Fruit fly (Drosophila melanogaster) whole organism, embryonic: ENCODE data around the gene PGAP1.
A peak's percentile ranks its signal among the peaks of the same experiment; 100 is the strongest.

ENCODE experiments used
- ATbp ChIP-seq: fragments of 200-800 bp; sonication (Bioruptor generic); optimal IDR thresholded peaks from 2 replicates; lab custom pipeline; 2017; ENCODE audit warnings: missing biosample characterization, mild to moderate bottlenecking, missing genetic modification characterization, missing genetic modification reagents
- Antp ChIP-seq: fragments of 200-800 bp; sonication (Bioruptor generic); optimal IDR thresholded peaks from 3 replicates; lab custom pipeline; 2016; ENCODE audit warnings: missing biosample characterization, missing genetic modification characterization
- Awh ChIP-seq: fragments of 200-800 bp; sonication (Bioruptor generic); IDR thresholded peaks from 2 replicates; pipeline ENCODE4, ENCODE4 v1.3.6; 2022; ENCODE audit warnings: missing biosample characterization, missing genetic modification characterization
- C15 ChIP-seq: fragments of 200-800 bp; sonication (Bioruptor generic); IDR thresholded peaks from 3 replicates; pipeline ENCODE4 v1.3.6; 2022; ENCODE audit warnings: missing biosample characterization, missing genetic modification characterization
- CG10147 ChIP-seq: fragments of 200-800 bp; sonication (Bioruptor generic); optimal IDR thresholded peaks from 2 replicates; lab custom pipeline; 2019; ENCODE audit warnings: missing biosample characterization, mild to moderate bottlenecking, missing genetic modification characterization, moderate library complexity
- CG10366 ChIP-seq: fragments of 200-800 bp; sonication (Bioruptor generic); IDR thresholded peaks from 2 replicates; pipeline ENCODE4 v1.3.6; 2022; ENCODE audit warnings: missing biosample characterization, missing genetic modification characterization
- CG11560 ChIP-seq: fragments of 200-800 bp; sonication (Bioruptor generic); IDR thresholded peaks from 3 replicates; pipeline ENCODE4 v1.3.6; 2022; ENCODE audit warnings: missing biosample characterization, missing genetic modification characterization
- CG11723 ChIP-seq: fragments of 200-800 bp; sonication (Bioruptor generic); optimal IDR thresholded peaks from 2 replicates; lab custom pipeline; 2017; ENCODE audit warnings: missing biosample characterization, mild to moderate bottlenecking, missing genetic modification characterization
- CG13894 ChIP-seq: fragments of 200-800 bp; sonication (Bioruptor generic); optimal IDR thresholded peaks from 3 replicates; lab custom pipeline; 2018; ENCODE audit warnings: missing biosample characterization, mild to moderate bottlenecking, missing genetic modification characterization, moderate library complexity
- CG14014 ChIP-seq: fragments of 200-800 bp; sonication (Bioruptor generic); IDR thresholded peaks from 2 replicates; pipeline ENCODE4 v1.3.6; 2022; ENCODE audit warnings: missing biosample characterization, missing genetic modification characterization
- CG1529 ChIP-seq: fragments of 200-800 bp; sonication (Bioruptor generic); optimal IDR thresholded peaks from 3 replicates; lab custom pipeline; 2018; ENCODE audit warnings: missing biosample characterization, missing genetic modification characterization
- CG1647 ChIP-seq: fragments of 200-800 bp; sonication (Bioruptor generic); optimal IDR thresholded peaks from 3 replicates; lab custom pipeline; 2016; ENCODE audit warnings: missing biosample characterization, missing genetic modification characterization
- CG16815 ChIP-seq: fragments of 200-800 bp; sonication (Bioruptor generic); optimal IDR thresholded peaks from 3 replicates; lab custom pipeline; 2017; ENCODE audit warnings: missing biosample characterization, mild to moderate bottlenecking, missing genetic modification characterization
- CG1792 ChIP-seq: fragments of 200-800 bp; sonication (Bioruptor generic); optimal IDR thresholded peaks from 2 replicates; lab custom pipeline; 2016; ENCODE audit warnings: missing biosample characterization, missing genetic modification characterization
- CG18011 ChIP-seq: fragments of 200-800 bp; sonication (Bioruptor generic); optimal IDR thresholded peaks from 2 replicates; lab custom pipeline; 2017; ENCODE audit warnings: missing biosample characterization, missing genetic modification characterization, mild to moderate bottlenecking, moderate library complexity, missing genotype
- CG3065 ChIP-seq: fragments of 200-800 bp; sonication (Bioruptor generic); optimal IDR thresholded peaks from 2 replicates; lab custom pipeline; 2016; ENCODE audit warnings: missing biosample characterization, missing genetic modification characterization
- CG33557 ChIP-seq: fragments of 200-800 bp; sonication (Bioruptor generic); optimal IDR thresholded peaks from 2 replicates; lab custom pipeline; 2019; ENCODE audit warnings: missing biosample characterization, mild to moderate bottlenecking, missing genetic modification characterization, moderate library complexity
- CG4328 ChIP-seq: fragments of 200-800 bp; sonication (Bioruptor generic); optimal IDR thresholded peaks from 3 replicates; lab custom pipeline; 2017; ENCODE audit warnings: missing biosample characterization, missing genetic modification reagents, missing genetic modification characterization
- CG4404 ChIP-seq: fragments of 200-800 bp; sonication (Bioruptor generic); IDR thresholded peaks from 2 replicates; pipeline ENCODE4 v1.3.6; 2022; ENCODE audit warnings: missing biosample characterization, missing genetic modification characterization
- CG4617 ChIP-seq: fragments of 200-800 bp; sonication (Bioruptor generic); optimal IDR thresholded peaks from 3 replicates; lab custom pipeline; 2016; ENCODE audit warnings: missing biosample characterization, missing genetic modification characterization, borderline replicate concordance
- CG4707 ChIP-seq: fragments of 200-800 bp; sonication (Bioruptor generic); optimal IDR thresholded peaks from 2 replicates; lab custom pipeline; 2018; ENCODE audit warnings: missing biosample characterization, mild to moderate bottlenecking, missing genetic modification characterization, moderate library complexity
- CG5180 ChIP-seq: fragments of 200-800 bp; sonication (Bioruptor generic); optimal IDR thresholded peaks from 3 replicates; lab custom pipeline; 2017; ENCODE audit warnings: missing biosample characterization, missing genetic modification characterization, mild to moderate bottlenecking, moderate library complexity, missing genetic modification reagents
- CG8281 ChIP-seq: fragments of 200-800 bp; sonication (Bioruptor generic); optimal IDR thresholded peaks from 2 replicates; lab custom pipeline; 2018; ENCODE audit warnings: missing biosample characterization, mild to moderate bottlenecking, missing genetic modification characterization, moderate library complexity
- D ChIP-seq, 2 experiments: fragments of 200-800 bp in 1 of 2; fragments of >200 bp in 1 of 2; sonication (Bioruptor generic) in 1 of 2; optimal IDR thresholded peaks; 2 replicates in 1 of 2; 3 replicates in 1 of 2; lab custom pipeline; 2017; ENCODE audit warnings: mild to moderate bottlenecking in 1 of 2, missing biosample characterization in 1 of 2, missing genetic modification characterization in 1 of 2, missing genetic modification reagents in 1 of 2
- D19A ChIP-seq: fragments of 200-800 bp; optimal IDR thresholded peaks from 3 replicates; lab custom pipeline; 2019; ENCODE audit warnings: missing biosample characterization, mild to moderate bottlenecking, missing genetic modification characterization, moderate library complexity
- Dbx ChIP-seq: fragments of 200-800 bp; sonication (Bioruptor generic); IDR thresholded peaks from 3 replicates; pipeline ENCODE4 v1.3.6; 2022; ENCODE audit warnings: missing biosample characterization, missing genetic modification characterization
- Dll ChIP-seq: fragments of 200-800 bp; sonication (Bioruptor generic); IDR thresholded peaks from 4 replicates; pipeline ENCODE4 v1.3.6; 2022; ENCODE audit warnings: missing biosample characterization, missing genetic modification characterization; ENCODE audit not compliant: partially characterized antibody
- H2.0 ChIP-seq: fragments of 200-800 bp; sonication (Bioruptor generic); IDR thresholded peaks from 2 replicates; pipeline ENCODE4 v1.3.6; 2022; ENCODE audit warnings: missing biosample characterization, missing genetic modification characterization
- MESR4 ChIP-seq: fragments of 200-800 bp; sonication (Bioruptor generic); optimal IDR thresholded peaks from 2 replicates; lab custom pipeline; 2018; ENCODE audit warnings: missing biosample characterization, mild to moderate bottlenecking, missing genetic modification characterization, moderate library complexity
- Mad ChIP-seq: fragments of 200-800 bp; sonication (Bioruptor generic); optimal IDR thresholded peaks from 2 replicates; lab custom pipeline; 2016; ENCODE audit warnings: missing biosample characterization, missing genetic modification characterization
- Mes4 ChIP-seq: fragments of 200-800 bp; sonication (Bioruptor generic); optimal IDR thresholded peaks from 2 replicates; lab custom pipeline; 2016; ENCODE audit warnings: missing biosample characterization, missing genetic modification characterization
- Mrtf ChIP-seq: fragments of 200-800 bp; sonication (Bioruptor generic); IDR thresholded peaks from 3 replicates; pipeline ENCODE4 v1.3.6; 2022; ENCODE audit warnings: missing biosample characterization, missing genetic modification characterization
- NC2β ChIP-seq: fragments of 200-800 bp; sonication (Bioruptor generic); optimal IDR thresholded peaks from 2 replicates; lab custom pipeline; 2016; ENCODE audit warnings: missing biosample characterization, missing genetic modification characterization
- Nf-YB ChIP-seq: fragments of 200-800 bp; sonication (Bioruptor generic); optimal IDR thresholded peaks from 3 replicates; lab custom pipeline; 2019; ENCODE audit warnings: missing biosample characterization, mild to moderate bottlenecking, missing genetic modification characterization, moderate library complexity
- Six4 ChIP-seq: fragments of 200-800 bp; sonication (Bioruptor generic); optimal IDR thresholded peaks from 2 replicates; lab custom pipeline; 2016; ENCODE audit warnings: missing biosample characterization, missing genetic modification characterization
- Usf ChIP-seq: fragments of 200-800 bp; sonication (Bioruptor generic); optimal IDR thresholded peaks from 2 replicates; lab custom pipeline; 2017; ENCODE audit warnings: missing genotype, missing biosample characterization, missing genetic modification characterization
- Vsx1 ChIP-seq: fragments of 200-800 bp; sonication (Bioruptor generic); optimal IDR thresholded peaks from 2 replicates; lab custom pipeline; 2017; ENCODE audit warnings: missing biosample characterization, mild to moderate bottlenecking, missing genetic modification characterization, missing genetic modification reagents
- Xbp1 ChIP-seq: fragments of 200-800 bp; sonication (Bioruptor generic); optimal IDR thresholded peaks from 3 replicates; lab custom pipeline; 2016; ENCODE audit warnings: missing biosample characterization, mild to moderate bottlenecking, missing genetic modification characterization
- br ChIP-seq: fragments of >200 bp; optimal IDR thresholded peaks from 2 replicates; lab custom pipeline; 2017
- caup ChIP-seq: fragments of 200-800 bp; sonication (Bioruptor generic); optimal IDR thresholded peaks from 3 replicates; lab custom pipeline; 2017; ENCODE audit warnings: missing biosample characterization, mild to moderate bottlenecking, missing genetic modification characterization, moderate library complexity; ENCODE audit not compliant: severe bottlenecking
- hb ChIP-seq: fragments of 200-800 bp; sonication (Bioruptor generic); IDR thresholded peaks from 3 replicates; pipeline ENCODE4 v1.3.6; 2022; ENCODE audit warnings: missing biosample characterization, missing genetic modification characterization; ENCODE audit not compliant: partially characterized antibody
- knrl ChIP-seq: fragments of 200-800 bp; sonication (Bioruptor generic); IDR thresholded peaks from 3 replicates; pipeline ENCODE4 v1.3.6; 2022; ENCODE audit warnings: missing biosample characterization, missing genetic modification characterization; ENCODE audit not compliant: partially characterized antibody
- luna ChIP-seq: fragments of 200-800 bp; sonication (Bioruptor generic); optimal IDR thresholded peaks from 2 replicates; lab custom pipeline; 2016; ENCODE audit warnings: missing biosample characterization, missing genetic modification characterization
- maf-S ChIP-seq: fragments of 200-800 bp; sonication (Bioruptor generic); optimal IDR thresholded peaks from 2 replicates; lab custom pipeline; 2016; ENCODE audit warnings: missing biosample characterization, missing genetic modification characterization
- nerfin-1 ChIP-seq: fragments of 200-800 bp; sonication (Bioruptor generic); optimal IDR thresholded peaks from 3 replicates; lab custom pipeline; 2019; ENCODE audit warnings: missing biosample characterization, mild to moderate bottlenecking, missing genetic modification characterization, moderate library complexity
- oc ChIP-seq: fragments of 200-800 bp; sonication (Bioruptor generic); optimal IDR thresholded peaks from 2 replicates; lab custom pipeline; 2018; ENCODE audit warnings: missing biosample characterization, mild to moderate bottlenecking, missing genetic modification characterization, moderate library complexity
- pzg ChIP-seq: fragments of 200-800 bp; sonication (Bioruptor generic); optimal IDR thresholded peaks from 3 replicates; lab custom pipeline; 2018; ENCODE audit warnings: missing biosample characterization, mild to moderate bottlenecking, missing genetic modification characterization, moderate library complexity
- salm ChIP-seq: fragments of 200-800 bp; sonication (Bioruptor generic); optimal IDR thresholded peaks from 2 replicates; lab custom pipeline; 2018; ENCODE audit warnings: missing biosample characterization, mild to moderate bottlenecking, missing genetic modification characterization
- sr ChIP-seq: fragments of 200-800 bp; sonication (Bioruptor generic); IDR thresholded peaks from 3 replicates; pipeline ENCODE4 v1.3.6; 2022; ENCODE audit warnings: missing biosample characterization, missing genetic modification characterization
- zen ChIP-seq: fragments of 200-800 bp; sonication (Bioruptor generic); optimal IDR thresholded peaks from 3 replicates; lab custom pipeline; 2018; ENCODE audit warnings: missing biosample characterization, mild to moderate bottlenecking, missing genetic modification characterization, moderate library complexity

The PGAP1 gene

dm6 chrX:5638588-5638987, 50.7 kb downstream of the PGAP1 start (continued):
- TF ChIP-seq CG1792 (peak; percentile 13), knrl (no peak), salm (peak; percentile 12), CG33557 (GFP tag; lab: Kevin White, UChicago) (no peak), Usf (GFP tag; lab: Kevin White, UChicago) (no peak), oc (peak; percentile 12), CG10147 (peak; percentile 28), CG8281 (tag; lab: Kevin White, UChicago) (no peak), CG14014 (GFP tag; lab: Robert Waterston, UW) (peak; percentile 82), CG11560 (tag; lab: Robert Waterston, UW) (no peak), Mes4 (peak; percentile 24), CG4617 (GFP tag; lab: Kevin White, UChicago) (no peak), NC2β (GFP tag; lab: Kevin White, UChicago) (peak; percentile 22), Antp (GFP tag; lab: Kevin White, UChicago) (peak; percentile 70), CG1647 (GFP tag; lab: Kevin White, UChicago) (peak; percentile 39), MESR4 (GFP tag; lab: Kevin White, UChicago) (no peak), CG13894 (tag; lab: Kevin White, UChicago) (peak; percentile 81), D (optimal IDR thresholded peaks at IDR 0.05; lab: Kevin White, UChicago) (no peak), D (GFP tag; optimal IDR thresholded peaks at IDR 0.05; lab: Kevin White, UChicago) (no peak), nerfin-1 (tag; lab: Kevin White, UChicago) (no peak), Awh (GFP tag; lab: Robert Waterston, UW) (peak; percentile 67), Dbx (GFP tag; lab: Robert Waterston, UW) (peak; percentile 80), Nf-YB (GFP tag; lab: Kevin White, UChicago) (no peak), CG18011 (GFP tag; lab: Kevin White, UChicago) (no peak), zen (tag; lab: Kevin White, UChicago) (no peak), br (lab: Kevin White, UChicago) (no peak), CG4328 (GFP tag; lab: Kevin White, UChicago) (no peak), Vsx1 (GFP tag; lab: Kevin White, UChicago) (no peak), C15 (GFP tag; lab: Robert Waterston, UW) (no peak), Six4 (peak; percentile 19), ATbp (GFP tag; lab: Kevin White, UChicago) (peak; percentile 48), sr (no peak), Dll (GFP tag; lab: Robert Waterston, UW) (no peak), pzg (GFP tag; lab: Kevin White, UChicago) (no peak), CG11723 (no peak), H2.0 (peak; percentile 47; the same call in 1 of the 2 replicates), CG4707 (peak; percentile 95), D19A (tag; lab: Kevin White, UChicago) (peak; percentile 9), caup (GFP tag; lab: Kevin White, UChicago) (peak; percentile 70), hb (GFP tag; lab: Robert Waterston, UW) (no peak), CG5180 (GFP tag; lab: Kevin White, UChicago) (peak; percentile 16), Mad (peak; percentile 9), CG3065 (no peak), CG1529 (GFP tag; lab: Kevin White, UChicago) (no peak), Xbp1 (GFP tag; lab: Kevin White, UChicago) (peak; percentile 50), maf-S (peak; percentile 47), luna (GFP tag; lab: Kevin White, UChicago) (no peak), CG4404 (GFP tag; lab: Robert Waterston, UW) (peak; percentile 35; the same call in 1 of the 2 replicates), Mrtf (GFP tag; lab: Robert Waterston, UW) (peak; percentile 69), CG16815 (GFP tag; lab: Kevin White, UChicago) (peak; percentile 27), CG10366 (peak; percentile 57; the same call in 1 of the 2 replicates)
